Worm (Caenorhabditis elegans): ENCODE results near the gene C55C3.1.

DNA sequence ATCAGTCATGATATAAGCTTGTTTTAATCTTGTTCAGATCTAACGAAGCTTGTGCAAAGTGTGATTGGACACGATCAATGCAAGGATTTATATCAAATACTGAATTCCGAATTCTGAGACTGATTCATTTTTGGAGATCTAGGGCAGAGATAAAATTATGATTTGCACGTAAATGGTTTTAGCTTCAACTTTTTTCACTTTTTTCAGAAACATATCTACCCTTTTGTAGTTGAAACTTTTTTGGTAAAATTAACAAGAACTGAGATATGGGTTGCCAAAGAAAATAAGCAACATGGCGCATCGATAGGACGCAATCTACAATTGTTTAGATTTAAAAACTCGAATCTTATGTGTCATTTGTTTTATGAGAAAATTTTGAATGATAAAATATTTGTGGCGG lies 30.9 kb upstream of the C55C3.1 start, which contains the start of gene C55C3.4:
- no peak for TF ChIP-seq nhr-6 (tag; optimal IDR thresholded peaks at IDR 0.05)
- no peak for TF ChIP-seq hlh-11 (tag; optimal IDR thresholded peaks at IDR 0.05)
- no peak for TF ChIP-seq fkh-10 (GFP tag; optimal IDR thresholded peaks at IDR 0.05)
- TF ChIP-seq ces-1 (GFP tag; optimal IDR thresholded peaks at IDR 0.05) = no peak
- TF ChIP-seq nhr-237 (tag; optimal IDR thresholded peaks at IDR 0.05) = no peak
- TF ChIP-seq lin-13 (GFP tag; optimal IDR thresholded peaks at IDR 0.05) = no peak
- TF ChIP-seq mep-1 (tag; optimal IDR thresholded peaks at IDR 0.05) = no peak
- no peak for TF ChIP-seq ama-1 (optimal IDR thresholded peaks at IDR 0.05)
- no peak for TF ChIP-seq lin-15B (tag; optimal IDR thresholded peaks at IDR 0.05)
- no peak for TF ChIP-seq dve-1 (tag; optimal IDR thresholded peaks at IDR 0.05; ENCODE audit: insufficient read depth)
- no peak for TF ChIP-seq lin-38 (GFP tag; IDR thresholded peaks at IDR 0.05)
- no peak for TF ChIP-seq ceh-82 (tag; optimal IDR thresholded peaks at IDR 0.05)
